Worm (Caenorhabditis elegans) whole organism, young adult: ENCODE results near the gene sre-35.

ENCODE experiments used
- B0261.1 ChIP-seq: sonication (generic microtip); optimal IDR thresholded peaks from 2 replicates; lab custom pipeline; 2016; ENCODE audit warnings: mild to moderate bottlenecking, missing genetic modification characterization, moderate library complexity, missing compliant biosample characterization
- C06A6.2 ChIP-seq: fragments of 200-800 bp; sonication (Bioruptor generic); conservative IDR thresholded peaks from 2 replicates; pipeline ENCODE4 v1.3.6; 2022; ENCODE audit warnings: missing genetic modification characterization, missing compliant biosample characterization
- D2030.7 ChIP-seq: fragments of 200-800 bp; sonication (Bioruptor generic); IDR thresholded peaks from 2 replicates; pipeline ENCODE4 v1.3.6; 2022; ENCODE audit warnings: missing genetic modification reagents, missing genetic modification characterization, missing compliant biosample characterization
- F23B12.7 ChIP-seq: sonication (generic microtip); optimal IDR thresholded peaks from 2 replicates; lab custom pipeline; 2017; ENCODE audit warnings: missing genetic modification characterization, mild to moderate bottlenecking, missing compliant biosample characterization, antibody characterized with exemption, moderate library complexity; ENCODE audit not compliant: insufficient read depth
- F33H1.4 ChIP-seq: fragments of 200-800 bp; sonication (Bioruptor generic); IDR thresholded peaks from 2 replicates; pipeline ENCODE4 v1.3.6; 2022; ENCODE audit warnings: missing genetic modification reagents, missing genetic modification characterization, missing compliant biosample characterization
- Y56A3A.18 ChIP-seq: fragments of 200-800 bp; sonication (Bioruptor generic); IDR thresholded peaks from 2 replicates; pipeline ENCODE4 v1.3.6; 2022; ENCODE audit warnings: missing genetic modification reagents, missing genetic modification characterization, missing compliant biosample characterization
- Y67H2A.10 ChIP-seq: fragments of 200-800 bp; sonication (Bioruptor generic); conservative IDR thresholded peaks from 2 replicates; pipeline ENCODE4 v1.3.6; 2022; ENCODE audit warnings: missing genetic modification reagents, missing genetic modification characterization, missing compliant biosample characterization
- ceh-27 ChIP-seq: fragments of 200-800 bp; sonication (Bioruptor generic); optimal IDR thresholded peaks from 2 replicates; lab custom pipeline; 2018; ENCODE audit warnings: mild to moderate bottlenecking, missing genetic modification characterization, moderate library complexity, missing compliant biosample characterization
- ceh-40 ChIP-seq: fragments of 200-800 bp; sonication (Bioruptor generic); IDR thresholded peaks from 2 replicates; pipeline ENCODE4 v1.3.6; 2022; ENCODE audit warnings: missing genetic modification characterization, missing compliant biosample characterization
- ceh-79 ChIP-seq: sonication (generic microtip); optimal IDR thresholded peaks from 2 replicates; lab custom pipeline; 2017; ENCODE audit warnings: mild to moderate bottlenecking, missing genetic modification characterization, missing compliant biosample characterization
- die-1 ChIP-seq: sonication (generic microtip); optimal IDR thresholded peaks from 2 replicates; lab custom pipeline; 2016; ENCODE audit warnings: missing genotype, mild to moderate bottlenecking, missing genetic modification characterization, missing compliant biosample characterization
- dox-1 ChIP-seq: fragments of 200-800 bp; sonication (Bioruptor generic); IDR thresholded peaks from 2 replicates; pipeline ENCODE4 v1.3.6; 2022; ENCODE audit warnings: missing genetic modification reagents, missing genetic modification characterization, missing compliant biosample characterization
- ekl-4 ChIP-seq: fragments of 200-800 bp; sonication (Bioruptor generic); IDR thresholded peaks from 2 replicates; pipeline ENCODE4 v1.3.6; 2022; ENCODE audit warnings: missing genetic modification reagents, missing genetic modification characterization, missing compliant biosample characterization
- him-1 ChIP-seq: sonication (generic microtip); optimal IDR thresholded peaks from 2 replicates; lab custom pipeline; 2016; ENCODE audit warnings: missing genotype, missing genetic modification reagents, missing genetic modification characterization, missing compliant biosample characterization
- hmg-1.2 ChIP-seq: fragments of 200-800 bp; sonication (Bioruptor generic); IDR thresholded peaks from 2 replicates; pipeline ENCODE4 v1.3.6; 2022; ENCODE audit warnings: missing genetic modification reagents, missing genetic modification characterization, missing compliant biosample characterization
- let-607 ChIP-seq, 2 experiments: fragments of 200-800 bp in 1 of 2; sonication (Bioruptor generic) in 1 of 2; sonication (generic microtip) in 1 of 2; optimal IDR thresholded peaks; 2 replicates each; lab custom pipeline; 2016 to 2018; ENCODE audit warnings: mild to moderate bottlenecking in 2 of 2, missing compliant biosample characterization in 2 of 2, missing genetic modification characterization in 2 of 2, moderate library complexity in 2 of 2, missing genotype in 1 of 2
- lin-26 ChIP-seq: fragments of 200-800 bp; sonication (Bioruptor generic); IDR thresholded peaks from 2 replicates; pipeline ENCODE4 v1.3.6; 2022; ENCODE audit warnings: missing genetic modification reagents, missing genetic modification characterization, missing compliant biosample characterization
- lin-40 ChIP-seq: sonication (generic microtip); optimal IDR thresholded peaks from 2 replicates; lab custom pipeline; 2016; ENCODE audit warnings: missing genetic modification characterization, mild to moderate bottlenecking, missing compliant biosample characterization, missing genotype, missing genetic modification reagents
- lin-54 ChIP-seq: fragments of 200-800 bp; sonication (Bioruptor generic); optimal IDR thresholded peaks from 2 replicates; lab custom pipeline; 2018; ENCODE audit warnings: mild to moderate bottlenecking, missing genetic modification characterization, missing compliant biosample characterization
- lsy-27 ChIP-seq: sonication (generic microtip); optimal IDR thresholded peaks from 2 replicates; lab custom pipeline; 2017; ENCODE audit warnings: missing genetic modification characterization, mild to moderate bottlenecking, missing compliant biosample characterization, antibody characterized with exemption, missing genotype, borderline replicate concordance; ENCODE audit not compliant: insufficient read depth
- mel-28 ChIP-seq: sonication (generic microtip); optimal IDR thresholded peaks from 2 replicates; lab custom pipeline; 2016; ENCODE audit warnings: borderline replicate concordance, mild to moderate bottlenecking, missing genetic modification characterization, missing compliant biosample characterization
- nfya-2 ChIP-seq: fragments of 200-800 bp; sonication (Bioruptor generic); IDR thresholded peaks from 2 replicates; pipeline ENCODE4 v1.3.6; 2022; ENCODE audit warnings: missing genetic modification reagents, missing genetic modification characterization, missing compliant biosample characterization
- nhr-120 ChIP-seq: fragments of 200-800 bp; sonication (Bioruptor generic); IDR thresholded peaks from 2 replicates; pipeline ENCODE4 v1.3.6; 2022; ENCODE audit warnings: missing genetic modification characterization, missing compliant biosample characterization
- nhr-179 ChIP-seq: sonication (generic microtip); optimal IDR thresholded peaks from 2 replicates; lab custom pipeline; 2016; ENCODE audit warnings: mild to moderate bottlenecking, missing genetic modification characterization, missing compliant biosample characterization
- nhr-80 ChIP-seq: sonication (generic microtip); optimal IDR thresholded peaks from 2 replicates; lab custom pipeline; 2016; ENCODE audit warnings: missing genetic modification characterization, missing compliant biosample characterization
- rcor-1 ChIP-seq: fragments of 200-800 bp; sonication (Bioruptor generic); IDR thresholded peaks from 2 replicates; pipeline ENCODE4 v1.3.6; 2022; ENCODE audit warnings: missing genetic modification reagents, missing genetic modification characterization, missing compliant biosample characterization
- rpc-1 ChIP-seq, 2 experiments: fragments of 150-350 bp in 1 of 2; sonication (generic microtip) in 1 of 2; optimal IDR thresholded peaks; 2 replicates each; lab custom pipeline; 2014 to 2018; ENCODE audit warnings: missing biosample characterization in 1 of 2, missing genetic modification characterization in 1 of 2, missing genetic modification reagents in 1 of 2, missing genotype in 1 of 2
- snpc-1.1 ChIP-seq: sonication (generic microtip); optimal IDR thresholded peaks from 2 replicates; lab custom pipeline; 2017; ENCODE audit warnings: missing genetic modification characterization, mild to moderate bottlenecking, missing compliant biosample characterization, antibody characterized with exemption, moderate library complexity, missing genotype, missing genetic modification reagents; ENCODE audit not compliant: insufficient read depth
- snpc-4 ChIP-seq, 5 experiments: fragments of 150-350 bp in 1 of 5; sonication (generic microtip) in 4 of 5; optimal IDR thresholded peaks; 2 replicates each; lab custom pipeline; 2014 to 2018; ENCODE audit warnings: missing genetic modification characterization in 5 of 5, missing biosample characterization in 3 of 5, antibody characterized with exemption in 2 of 5, mild to moderate bottlenecking in 2 of 5, missing compliant biosample characterization in 2 of 5, missing genotype in 2 of 5, moderate library complexity in 2 of 5, missing genetic modification reagents in 1 of 5
- sptf-2 ChIP-seq: fragments of 200-800 bp; sonication (Bioruptor generic); optimal IDR thresholded peaks from 2 replicates; lab custom pipeline; 2018; ENCODE audit warnings: mild to moderate bottlenecking, missing genetic modification characterization, missing compliant biosample characterization
- tbp1 ChIP-seq: fragments of 200-800 bp; sonication (Bioruptor generic); optimal IDR thresholded peaks from 2 replicates; lab custom pipeline; 2018; ENCODE audit warnings: mild to moderate bottlenecking, missing genetic modification characterization, missing compliant biosample characterization
- zfh-2 ChIP-seq: fragments of 200-800 bp; sonication (Bioruptor generic); conservative IDR thresholded peaks from 2 replicates; pipeline ENCODE4 v1.3.6; 2022; ENCODE audit warnings: missing genetic modification reagents, missing genetic modification characterization, missing compliant biosample characterization
- zim-3 ChIP-seq: sonication (generic microtip); optimal IDR thresholded peaks from 2 replicates; lab custom pipeline; 2017; ENCODE audit warnings: mild to moderate bottlenecking, missing genetic modification characterization, moderate library complexity, missing compliant biosample characterization
- ztf-25 ChIP-seq: fragments of 200-800 bp; sonication (Bioruptor generic); IDR thresholded peaks from 2 replicates; pipeline ENCODE4 v1.3.6; 2022; ENCODE audit warnings: missing genetic modification reagents, missing genetic modification characterization, missing compliant biosample characterization
- ztf-28 ChIP-seq: fragments of 200-800 bp; sonication (Bioruptor generic); IDR thresholded peaks from 2 replicates; pipeline ENCODE4 v1.3.6; 2022; ENCODE audit warnings: missing genetic modification reagents, missing genetic modification characterization, missing compliant biosample characterization

The sre-35 gene

DNA sequence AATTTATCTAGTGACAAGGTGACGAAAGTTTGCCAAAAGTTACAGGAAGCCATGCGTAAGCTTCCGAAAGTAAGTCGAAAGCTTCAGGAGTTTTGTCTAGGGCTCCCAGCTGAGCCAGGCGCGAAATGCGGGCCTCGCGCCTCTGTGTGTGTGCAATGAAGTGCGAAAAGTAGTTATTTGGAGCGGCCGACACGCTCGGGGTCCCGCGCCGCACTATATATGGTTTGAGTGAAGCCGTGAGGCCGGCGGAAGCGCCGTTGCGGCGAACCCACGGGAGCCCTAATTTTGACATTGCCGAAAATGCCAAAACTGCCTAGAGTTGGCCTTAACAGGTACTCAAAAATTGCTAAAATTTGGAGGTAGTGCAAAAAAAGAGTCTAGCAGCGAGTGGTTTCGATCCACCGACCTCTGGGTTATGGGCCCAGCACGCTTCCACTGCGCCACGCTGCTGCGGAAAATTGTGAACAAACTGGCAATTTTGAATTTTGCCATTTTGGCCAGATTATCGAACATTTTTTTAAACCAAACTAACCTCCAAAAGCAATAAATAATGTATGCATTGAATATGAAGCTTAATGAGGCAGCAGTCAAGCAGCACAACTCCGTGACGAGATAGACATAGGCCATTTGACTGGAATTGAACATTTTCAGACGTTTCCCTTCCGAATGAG lies 17.3 kb downstream of the sre-35 start:
- TF ChIP-seq tbp1 (GFP tag; lab: Kevin White, UChicago) (peak; percentile 87), lin-54 (GFP tag; lab: Kevin White, UChicago) (no peak), zim-3 (peak; percentile 1), ekl-4 (GFP tag; lab: Robert Waterston, UW) (no peak), lin-26 (GFP tag; lab: Robert Waterston, UW) (peak; percentile 65; the same call in 1 of the 2 replicates), snpc-4 (GFP tag; optimal IDR thresholded peaks at IDR 0.05; lab: Kevin White, UChicago) (no peak), snpc-4 (tag; optimal IDR thresholded peaks at IDR 0.05; lab: Kevin White, UChicago) (peak in 2 of 4 experiments; percentile 36 to 75), B0261.1 (peak; percentile 61), F23B12.7 (tag; lab: Kevin White, UChicago) (peak; percentile 22), ztf-28 (GFP tag; lab: Robert Waterston, UW) (0 out of 2 replicates have a peak, but pooled peaks have one; percentile 13), ztf-25 (GFP tag; lab: Robert Waterston, UW) (0 out of 2 replicates have a peak, but pooled peaks have one; percentile 32), mel-28 (tag; lab: Kevin White, UChicago) (no peak), nhr-120 (GFP tag; lab: Robert Waterston, UW) (0 out of 2 replicates have a peak, but pooled peaks have one; percentile 11), dox-1 (peak; percentile 26; the same call in 1 of the 2 replicates), rpc-1 (optimal IDR thresholded peaks at IDR 0.05; lab: Kevin White, UChicago) (peak; percentile 62), rpc-1 (tag; optimal IDR thresholded peaks at IDR 0.05; lab: Kevin White, UChicago) (peak; percentile 75), die-1 (tag; lab: Kevin White, UChicago) (peak; percentile 45), hmg-1.2 (peak; percentile 23; the same call in 1 of the 2 replicates), snpc-1.1 (tag; lab: Kevin White, UChicago) (no peak), ceh-79 (tag; lab: Kevin White, UChicago) (no peak), zfh-2 (GFP tag; lab: Robert Waterston, UW) (peak; percentile 81), C06A6.2 (GFP tag; lab: Robert Waterston, UW) (no peak), F33H1.4 (GFP tag; lab: Robert Waterston, UW) (peak; percentile 22; the same call in 1 of the 2 replicates), D2030.7 (GFP tag; lab: Robert Waterston, UW) (no peak; the same call in 1 of the 2 replicates)

DNA sequence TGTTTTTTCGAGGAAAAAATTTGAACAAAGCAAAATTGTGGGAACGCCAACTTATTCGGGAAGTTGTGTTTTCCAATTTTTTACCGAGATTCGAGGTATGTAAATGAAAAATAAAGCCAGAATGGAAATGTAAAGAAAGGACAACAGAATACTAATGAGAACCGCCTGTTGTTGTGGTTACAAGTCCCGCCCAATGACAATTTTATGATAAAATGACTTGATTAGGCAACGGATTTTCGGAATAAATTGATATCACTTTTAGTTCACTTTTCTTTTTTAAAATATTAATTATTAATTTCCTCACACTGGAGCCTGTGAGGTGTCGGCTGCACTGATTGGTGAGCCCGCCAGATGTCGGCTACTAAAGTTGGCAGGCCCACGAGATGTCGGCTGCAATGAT lies 20.3 kb downstream of the sre-35 start, which contains the start of gene dct-12:
dct-12 (minus strand) TSS at position 101 of the 400 bp plus-strand sequence.
- TF ChIP-seq snpc-4 (GFP tag; optimal IDR thresholded peaks at IDR 0.05; lab: Kevin White, UChicago) (no peak), snpc-4 (tag; optimal IDR thresholded peaks at IDR 0.05; lab: Kevin White, UChicago) (peak in 1 of 4 experiments; percentile 35), lin-40 (tag; lab: Kevin White, UChicago) (no peak), tbp1 (GFP tag; lab: Kevin White, UChicago) (no peak)

DNA sequence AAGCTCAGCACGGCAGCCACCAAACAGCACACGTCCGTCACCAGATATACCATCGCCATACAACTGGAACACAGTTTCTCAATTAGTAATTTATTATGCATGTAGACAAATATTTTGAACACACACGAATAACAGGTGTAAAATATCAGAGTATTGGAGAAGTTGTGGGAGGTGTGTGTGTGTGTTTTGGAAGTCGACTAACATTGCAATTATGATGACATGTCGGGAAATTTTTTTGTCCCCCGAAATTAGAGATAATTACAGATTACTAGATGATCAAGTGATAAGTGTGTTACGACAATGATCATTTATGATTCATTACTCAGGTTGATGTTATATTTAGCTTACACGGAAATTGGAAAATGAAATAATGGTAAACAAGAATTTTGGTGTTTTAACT lies 22.9 kb downstream of the sre-35 start, which contains the start of gene Y57A10C.8:
Y57A10C.8 (minus strand) TSS at position 101 of the 400 bp plus-strand sequence.
- no peak for TF ChIP-seq Y67H2A.10 (GFP tag; lab: Robert Waterston, UW)

DNA sequence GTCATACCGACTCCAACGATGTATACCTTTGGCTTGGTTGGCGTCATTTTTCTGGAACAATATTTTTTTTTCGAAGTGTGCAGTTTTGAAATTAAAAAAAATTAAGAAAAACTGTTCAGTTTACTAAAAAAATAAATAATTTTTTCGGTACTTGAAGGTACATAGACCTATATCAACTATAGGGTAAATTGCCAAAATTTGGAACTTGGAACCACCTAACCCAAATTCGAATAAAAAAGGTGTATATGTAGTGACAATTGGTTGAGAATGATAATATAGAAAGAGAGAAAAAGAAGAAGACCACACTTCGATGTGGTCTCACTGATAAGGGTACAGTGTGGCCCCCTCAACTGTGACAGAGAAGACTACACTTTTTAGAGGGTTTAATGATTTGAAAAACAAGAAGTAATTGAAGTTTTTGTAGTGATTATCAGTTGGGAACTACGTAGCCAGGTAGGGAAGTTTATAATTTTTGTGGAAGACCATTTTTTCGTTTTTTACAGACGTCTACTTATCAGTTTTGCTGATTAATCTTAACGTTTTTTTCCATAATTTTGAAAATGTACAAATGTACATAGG lies 26.9 kb downstream of the sre-35 start, which contains the start of gene daf-22:
daf-22 (minus strand) TSS at position 51 of the 579 bp plus-strand sequence.
- TF ChIP-seq let-607 (tag; optimal IDR thresholded peaks at IDR 0.05; lab: Kevin White, UChicago) (peak in 1 of 2 experiments; percentile 23), ceh-27 (GFP tag; lab: Kevin White, UChicago) (no peak), nhr-80 (tag; lab: Kevin White, UChicago) (peak; percentile 78), nfya-2 (GFP tag; lab: Robert Waterston, UW) (no peak), sptf-2 (GFP tag; lab: Kevin White, UChicago) (no peak), ceh-40 (GFP tag; lab: Robert Waterston, UW) (no peak), nhr-179 (tag; lab: Kevin White, UChicago) (no peak), rcor-1 (GFP tag; lab: Robert Waterston, UW) (no peak), Y67H2A.10 (GFP tag; lab: Robert Waterston, UW) (no peak), him-1 (tag; lab: Kevin White, UChicago) (no peak), lsy-27 (no peak), Y56A3A.18 (GFP tag; lab: Robert Waterston, UW) (no peak)
